Fruit fly (Drosophila melanogaster): ENCODE results near the gene escl.
A peak's percentile ranks its signal among the peaks of the same experiment; 100 is the strongest.
"Not testable (repeated sequence)": the region's sequence is repeated elsewhere in the genome, so short reads cannot be mapped to it uniquely, and the experiment has no call there.

Gene escl

dm6 chr2L:11970343-11970742 is 20.4 kb upstream of the escl start:
- TF ChIP-seq CG17801 (GFP tag; optimal IDR thresholded peaks at IDR 0.05; ENCODE audit: partially characterized antibody), result no peak

- peak; percentile 36 for TF ChIP-seq CG17801 (GFP tag; optimal IDR thresholded peaks at IDR 0.05; ENCODE audit: partially characterized antibody)
Observed at dm6 chr2L:11970853-11971397, 19.8 kb upstream of the escl start.

- no peak for TF ChIP-seq CG17801 (GFP tag; optimal IDR thresholded peaks at IDR 0.05; ENCODE audit: partially characterized antibody)
Observed at dm6 chr2L:11973145-11973738, 17.5 kb upstream of the escl start.

- no peak for TF ChIP-seq CG17801 (GFP tag; optimal IDR thresholded peaks at IDR 0.05; ENCODE audit: partially characterized antibody)
Observed at dm6 chr2L:11976955-11977354, 13.8 kb upstream of the escl start.

dm6 chr2L:11977721-11978120 is 13.0 kb upstream of the escl start:
- no peak for TF ChIP-seq CG17801 (GFP tag; optimal IDR thresholded peaks at IDR 0.05; ENCODE audit: partially characterized antibody)

- no peak for TF ChIP-seq CG17801 (GFP tag; optimal IDR thresholded peaks at IDR 0.05; ENCODE audit: partially characterized antibody)
Observed at dm6 chr2L:11980075-11980474, 10.7 kb upstream of the escl start.

- no peak for TF ChIP-seq CG17801 (GFP tag; optimal IDR thresholded peaks at IDR 0.05; ENCODE audit: partially characterized antibody)
Observed at dm6 chr2L:11981210-11981609, 9.5 kb upstream of the escl start, which contains the start of gene CG16965. Gene CG16965 (plus strand): TSS chr2L:11981591.

dm6 chr2L:11987945-11988344 is 2.8 kb upstream of the escl start, which contains the start of the genes CG6686 and CG34163:
Gene CG6686 (minus strand): TSS chr2L:11988039.
Gene CG34163 (plus strand): TSS chr2L:11988270.
- peak; percentile 2 for TF ChIP-seq CG17801 (GFP tag; optimal IDR thresholded peaks at IDR 0.05; ENCODE audit: partially characterized antibody)

- no peak for TF ChIP-seq CG17801 (GFP tag; optimal IDR thresholded peaks at IDR 0.05; ENCODE audit: partially characterized antibody)
Observed at dm6 chr2L:11989210-11989609, 1.5 kb upstream of the escl start.

dm6 chr2L:11989729-11990128 is 998 bp upstream of the escl start, which contains the start of the genes zuc and dgt2:
Gene zuc (minus strand): TSS chr2L:11989882.
Gene dgt2 (plus strand): TSS chr2L:11989936.
- TF ChIP-seq CG17801 (GFP tag; optimal IDR thresholded peaks at IDR 0.05; ENCODE audit: partially characterized antibody), result no peak

- TF ChIP-seq CG17801 (GFP tag; optimal IDR thresholded peaks at IDR 0.05; ENCODE audit: partially characterized antibody), result not testable (repeated sequence)
Observed at dm6 chr2L:11992602-11993001, 1.9 kb downstream of the escl start, which contains the start of gene Ada1-2. Gene Ada1-2 (plus strand): TSS chr2L:11992902.

- TF ChIP-seq CG17801 (GFP tag; optimal IDR thresholded peaks at IDR 0.05; ENCODE audit: partially characterized antibody), result not testable (repeated sequence)
Observed at dm6 chr2L:11995332-11995790, 4.6 kb downstream of the escl start, which contains the start of the genes CG18789 and Qtzl. Gene CG18789 (minus strand): TSS chr2L:11995432. Gene Qtzl (plus strand): TSS chr2L:11995740.

dm6 chr2L:11996509-11996908 is 5.8 kb downstream of the escl start, which contains the start of gene Ada1-1:
Gene Ada1-1 (plus strand): TSS chr2L:11996809.
- TF ChIP-seq CG17801 (GFP tag; optimal IDR thresholded peaks at IDR 0.05; ENCODE audit: partially characterized antibody), result not testable (repeated sequence)

dm6 chr2L:11999240-11999704 is 8.5 kb downstream of the escl start, which contains the start of the genes CG18787 and Nfs1:
Gene CG18787 (minus strand): TSS chr2L:11999340.
Gene Nfs1 (plus strand): TSS chr2L:11999654.
- TF ChIP-seq CG17801 (GFP tag; optimal IDR thresholded peaks at IDR 0.05; ENCODE audit: partially characterized antibody), result not testable (repeated sequence)

dm6 chr2L:12001132-12001531 is 10.4 kb downstream of the escl start:
- TF ChIP-seq CG17801 (GFP tag; optimal IDR thresholded peaks at IDR 0.05; ENCODE audit: partially characterized antibody), result no peak

- TF ChIP-seq CG17801 (GFP tag; optimal IDR thresholded peaks at IDR 0.05; ENCODE audit: partially characterized antibody), result peak; percentile 44
Observed at dm6 chr2L:12002051-12002450, 11.3 kb downstream of the escl start, which contains the start of gene Hacd1. Gene Hacd1 (minus strand): TSS chr2L:12002266.

Measured in ovary, adult (tissue).